Worm (Caenorhabditis elegans): ENCODE measurements around the gene csq-1.

csq-1 gene

ce11 chrX:14653486-14653885 lies 31.2 kb upstream of the csq-1 start:
- no peak for TF ChIP-seq somi-1 (GFP tag; optimal IDR thresholded peaks at IDR 0.05)
- TF ChIP-seq ztf-6 (GFP tag; IDR thresholded peaks at IDR 0.05) = no peak
- no peak for TF ChIP-seq rpc-1 (optimal IDR thresholded peaks at IDR 0.05)
- no peak for TF ChIP-seq rpc-1 (tag; optimal IDR thresholded peaks at IDR 0.05)
- TF ChIP-seq ztf-28 (GFP tag; IDR thresholded peaks at IDR 0.05) = no peak
- TF ChIP-seq let-526 (GFP tag; IDR thresholded peaks at IDR 0.05) = no peak
- TF ChIP-seq bed-2 (GFP tag; IDR thresholded peaks at IDR 0.05) = no peak
- TF ChIP-seq attf-6 (GFP tag; IDR thresholded peaks at IDR 0.05) = no peak
- TF ChIP-seq unc-130 (GFP tag; optimal IDR thresholded peaks at IDR 0.05) = no peak
- TF ChIP-seq ekl-4 (GFP tag; IDR thresholded peaks at IDR 0.05) = no peak
- no peak for TF ChIP-seq cebp-1 (GFP tag; IDR thresholded peaks at IDR 0.05)
- no peak for TF ChIP-seq cebp-1 (tag; optimal IDR thresholded peaks at IDR 0.05)
- TF ChIP-seq chd-7 (tag; optimal IDR thresholded peaks at IDR 0.05) = no peak
- no peak for TF ChIP-seq sptf-2 (GFP tag; optimal IDR thresholded peaks at IDR 0.05)
- TF ChIP-seq nfya-2 (GFP tag; IDR thresholded peaks at IDR 0.05) = no peak
- no peak for TF ChIP-seq hrde-1 (tag; optimal IDR thresholded peaks at IDR 0.05; ENCODE audit: borderline replicate concordance)
- no peak for TF ChIP-seq ceh-40 (GFP tag; IDR thresholded peaks at IDR 0.05)
- TF ChIP-seq ztf-18 (tag; optimal IDR thresholded peaks at IDR 0.05) = no peak

ce11 chrX:14654668-14655067 lies 30.0 kb upstream of the csq-1 start, which contains the start of gene syg-2:
Gene syg-2, plus strand, starts transcription at chrX:14654968.
- no peak for TF ChIP-seq ztf-26 (tag; optimal IDR thresholded peaks at IDR 0.05)

- no peak for TF ChIP-seq snpc-4 (GFP tag; optimal IDR thresholded peaks at IDR 0.05)
- peak in 3 of 4 experiments; percentile 59 to 84 (median 76) for TF ChIP-seq snpc-4 (tag; optimal IDR thresholded peaks at IDR 0.05)
- TF ChIP-seq akir-1 (GFP tag; optimal IDR thresholded peaks at IDR 0.05) = no peak
Observed at ce11 chrX:14657445-14657844, 27.2 kb upstream of the csq-1 start.

ce11 chrX:14659454-14659853 lies 25.2 kb upstream of the csq-1 start:
- no peak for TF ChIP-seq ama-1 (optimal IDR thresholded peaks at IDR 0.05)
- TF ChIP-seq ama-1 (GFP tag; optimal IDR thresholded peaks at IDR 0.05) = no peak
- TF ChIP-seq cebp-2 (GFP tag; IDR thresholded peaks at IDR 0.05) = 0 out of 2 replicates have a peak, but pooled peaks have one; percentile 14

- TF ChIP-seq F37B4.10 (GFP tag; IDR thresholded peaks at IDR 0.05) (0 out of 2 replicates have a peak, but pooled peaks have one; percentile 62), snpc-1.1 (tag; optimal IDR thresholded peaks at IDR 0.05; ENCODE audit: insufficient read depth) (peak; percentile 27), zfh-2 (GFP tag; conservative IDR thresholded peaks at IDR 0.05) (no peak), bed-2 (GFP tag; IDR thresholded peaks at IDR 0.05) (no peak), snpc-4 (GFP tag; optimal IDR thresholded peaks at IDR 0.05) (no peak), snpc-4 (tag; optimal IDR thresholded peaks at IDR 0.05) (peak in 2 of 4 experiments; percentile 73 to 79)
Observed at ce11 chrX:14661918-14662317, 22.8 kb upstream of the csq-1 start.

- TF ChIP-seq zfh-2 (GFP tag; conservative IDR thresholded peaks at IDR 0.05) = no peak
- TF ChIP-seq mxl-1 (tag; optimal IDR thresholded peaks at IDR 0.05) = no peak
- no peak for TF ChIP-seq ztf-22 (GFP tag; optimal IDR thresholded peaks at IDR 0.05)
- TF ChIP-seq cebp-2 (GFP tag; IDR thresholded peaks at IDR 0.05) = no peak
- TF ChIP-seq F52B5.7 (tag; optimal IDR thresholded peaks at IDR 0.05) = no peak
- no peak for TF ChIP-seq lir-1 (GFP tag; conservative IDR thresholded peaks at IDR 0.05)
- TF ChIP-seq rpc-1 (optimal IDR thresholded peaks at IDR 0.05) = no peak
- TF ChIP-seq rpc-1 (tag; optimal IDR thresholded peaks at IDR 0.05) = no peak
- TF ChIP-seq dpff-1 (tag; optimal IDR thresholded peaks at IDR 0.05) = no peak
- TF ChIP-seq F10E7.11 (tag; optimal IDR thresholded peaks at IDR 0.05) = no peak
- no peak for TF ChIP-seq efl-1 (GFP tag; optimal IDR thresholded peaks at IDR 0.05)
- TF ChIP-seq attf-6 (GFP tag; IDR thresholded peaks at IDR 0.05) = no peak
Observed at ce11 chrX:14662460-14662859, 22.2 kb upstream of the csq-1 start.

All from whole organism, young adult.